Worm (Caenorhabditis elegans): ENCODE results near the gene Y39G8B.10.
A peak's percentile ranks its signal among the peaks of the same experiment; 100 is the strongest.

Y39G8B.10 gene

ce11 chrII:13981097-13981496 lies 1.8 kb downstream of the Y39G8B.10 start, which contains the start of gene Y39G8B.9:
TSS of gene Y39G8B.9 (plus strand) at chrII:13981365.
- TF ChIP-seq nhr-11 (tag; optimal IDR thresholded peaks at IDR 0.05) (no peak), pros-1 (tag; optimal IDR thresholded peaks at IDR 0.05) (no peak), ceh-45 (GFP tag; IDR thresholded peaks at IDR 0.05) (no peak), lin-11 (tag; optimal IDR thresholded peaks at IDR 0.05) (no peak), K02D7.2 (tag; optimal IDR thresholded peaks at IDR 0.05) (no peak)

- TF ChIP-seq nhr-11 (tag; optimal IDR thresholded peaks at IDR 0.05) (no peak), fax-1 (tag; optimal IDR thresholded peaks at IDR 0.05) (no peak), tbx-2 (tag; optimal IDR thresholded peaks at IDR 0.05) (no peak), zip-5 (tag; optimal IDR thresholded peaks at IDR 0.05) (no peak), unc-86 (tag; optimal IDR thresholded peaks at IDR 0.05) (no peak), eyg-1 (tag; optimal IDR thresholded peaks at IDR 0.05) (no peak), ahr-1 (tag; optimal IDR thresholded peaks at IDR 0.05) (no peak), ceh-31 (tag; optimal IDR thresholded peaks at IDR 0.05) (no peak), unc-42 (tag; optimal IDR thresholded peaks at IDR 0.05) (no peak), nfya-1 (tag; optimal IDR thresholded peaks at IDR 0.05) (no peak), ceh-48 (tag; optimal IDR thresholded peaks at IDR 0.05) (no peak), fkh-10 (GFP tag; optimal IDR thresholded peaks at IDR 0.05) (no peak), pha-2 (tag; optimal IDR thresholded peaks at IDR 0.05) (no peak)
Measured at ce11 chrII:13979833-13980513, 2.9 kb downstream of the Y39G8B.10 start, which contains the start of gene sre-48. TSS of gene sre-48 (minus strand) at chrII:13979883.

- TF ChIP-seq hlh-8 (tag; optimal IDR thresholded peaks at IDR 0.05) = no peak
- TF ChIP-seq nhr-232 (tag; optimal IDR thresholded peaks at IDR 0.05) = no peak
- TF ChIP-seq pha-2 (tag; optimal IDR thresholded peaks at IDR 0.05) = no peak
- TF ChIP-seq pag-3 (tag; optimal IDR thresholded peaks at IDR 0.05; ENCODE audit: borderline replicate concordance) = no peak
- TF ChIP-seq ceh-18 (tag; optimal IDR thresholded peaks at IDR 0.05) = no peak
- TF ChIP-seq sox-4 (tag; optimal IDR thresholded peaks at IDR 0.05) = no peak
Measured at ce11 chrII:13977701-13978100, 5.2 kb downstream of the Y39G8B.10 start.

ce11 chrII:13976161-13976560 lies 6.8 kb downstream of the Y39G8B.10 start, which contains the start of gene Y39G8B.2:
TSS of gene Y39G8B.2 (minus strand) at chrII:13976221.
- TF ChIP-seq ceh-18 (tag; optimal IDR thresholded peaks at IDR 0.05) = peak; percentile 65
- no peak for TF ChIP-seq ets-4 (tag; optimal IDR thresholded peaks at IDR 0.05)
- TF ChIP-seq sox-4 (tag; optimal IDR thresholded peaks at IDR 0.05) = peak; percentile 30
- peak; percentile 81 for TF ChIP-seq nfya-1 (tag; optimal IDR thresholded peaks at IDR 0.05)
- no peak for TF ChIP-seq unc-3 (GFP tag; conservative IDR thresholded peaks at IDR 0.05)
- TF ChIP-seq unc-3 (tag; optimal IDR thresholded peaks at IDR 0.05) = no peak
- TF ChIP-seq ceh-45 (GFP tag; IDR thresholded peaks at IDR 0.05) = no peak
- no peak for TF ChIP-seq ama-1 (optimal IDR thresholded peaks at IDR 0.05)
- TF ChIP-seq ceh-48 (tag; optimal IDR thresholded peaks at IDR 0.05) = peak; percentile 26
- no peak for TF ChIP-seq npax-4 (tag; optimal IDR thresholded peaks at IDR 0.05)
- peak; percentile 2 for TF ChIP-seq unc-86 (tag; optimal IDR thresholded peaks at IDR 0.05)
- no peak for TF ChIP-seq odd-2 (tag; optimal IDR thresholded peaks at IDR 0.05)
- no peak for TF ChIP-seq zip-5 (tag; optimal IDR thresholded peaks at IDR 0.05)
- TF ChIP-seq T23F11.4 (GFP tag; optimal IDR thresholded peaks at IDR 0.05) = no peak
- TF ChIP-seq ztf-16 (tag; optimal IDR thresholded peaks at IDR 0.05) = peak; percentile 56
- peak; percentile 9 for TF ChIP-seq sdc-2 (tag; optimal IDR thresholded peaks at IDR 0.05)
- no peak for TF ChIP-seq hlh-15 (tag; optimal IDR thresholded peaks at IDR 0.05)
- peak; percentile 69 for TF ChIP-seq tbx-2 (tag; optimal IDR thresholded peaks at IDR 0.05)
- TF ChIP-seq hlh-13 (GFP tag; optimal IDR thresholded peaks at IDR 0.05) = no peak
- TF ChIP-seq ceh-34 (tag; optimal IDR thresholded peaks at IDR 0.05) = peak; percentile 76
- TF ChIP-seq K02D7.2 (tag; optimal IDR thresholded peaks at IDR 0.05) = no peak
- TF ChIP-seq mec-3 (tag; optimal IDR thresholded peaks at IDR 0.05; ENCODE audit: borderline replicate concordance) = no peak
- TF ChIP-seq unc-42 (tag; optimal IDR thresholded peaks at IDR 0.05) = peak; percentile 57
- no peak for TF ChIP-seq fkh-10 (GFP tag; optimal IDR thresholded peaks at IDR 0.05)
- TF ChIP-seq nhr-11 (tag; optimal IDR thresholded peaks at IDR 0.05) = no peak
- TF ChIP-seq ceh-19 (GFP tag; optimal IDR thresholded peaks at IDR 0.05) = no peak
- peak; percentile 34 for TF ChIP-seq ceh-6 (GFP tag; optimal IDR thresholded peaks at IDR 0.05)
- TF ChIP-seq elt-2 (tag; optimal IDR thresholded peaks at IDR 0.05) = peak; percentile 59
- no peak for TF ChIP-seq pha-2 (tag; optimal IDR thresholded peaks at IDR 0.05)
- peak; percentile 82 for TF ChIP-seq ref-2 (tag; optimal IDR thresholded peaks at IDR 0.05)
- TF ChIP-seq pha-4 (tag; optimal IDR thresholded peaks at IDR 0.05) = no peak
- TF ChIP-seq pros-1 (tag; optimal IDR thresholded peaks at IDR 0.05) = peak; percentile 36
- TF ChIP-seq pag-3 (tag; optimal IDR thresholded peaks at IDR 0.05; ENCODE audit: borderline replicate concordance) = peak; percentile 12
- peak; percentile 72 for TF ChIP-seq ceh-31 (tag; optimal IDR thresholded peaks at IDR 0.05)
- peak; percentile 1 for TF ChIP-seq ceh-30 (tag; optimal IDR thresholded peaks at IDR 0.05)
- peak; percentile 2 for TF ChIP-seq eyg-1 (tag; optimal IDR thresholded peaks at IDR 0.05)
- no peak for TF ChIP-seq sox-2 (GFP tag; IDR thresholded peaks at IDR 0.05)
- TF ChIP-seq tbx-7 (tag; optimal IDR thresholded peaks at IDR 0.05) = no peak

Data from whole organism, late embryonic.